Worm (Caenorhabditis elegans) whole organism, mixed stage, embryonic: ENCODE measurements around the gene mps-2.

Source experiments
- M03D4.4 ChIP-seq: sonication (generic microtip); optimal IDR thresholded peaks from 2 replicates; lab custom pipeline; 2017; ENCODE audit warnings: mild to moderate bottlenecking, missing genetic modification characterization, missing compliant biosample characterization
- snpc-4 ChIP-seq: fragments of 150-350 bp; optimal IDR thresholded peaks from 2 replicates; lab custom pipeline; 2014; ENCODE audit warnings: missing biosample characterization, missing genetic modification characterization

ce11 chrII:263563-263962 is 48.4 kb downstream of the mps-2 start, which contains the start of gene scc-2:
- TF ChIP-seq snpc-4 (no peak), M03D4.4 (tag; lab: Kevin White, UChicago) (no peak)
